Worm (Caenorhabditis elegans): Measurements from ENCODE around the gene yju-2.

DNA sequence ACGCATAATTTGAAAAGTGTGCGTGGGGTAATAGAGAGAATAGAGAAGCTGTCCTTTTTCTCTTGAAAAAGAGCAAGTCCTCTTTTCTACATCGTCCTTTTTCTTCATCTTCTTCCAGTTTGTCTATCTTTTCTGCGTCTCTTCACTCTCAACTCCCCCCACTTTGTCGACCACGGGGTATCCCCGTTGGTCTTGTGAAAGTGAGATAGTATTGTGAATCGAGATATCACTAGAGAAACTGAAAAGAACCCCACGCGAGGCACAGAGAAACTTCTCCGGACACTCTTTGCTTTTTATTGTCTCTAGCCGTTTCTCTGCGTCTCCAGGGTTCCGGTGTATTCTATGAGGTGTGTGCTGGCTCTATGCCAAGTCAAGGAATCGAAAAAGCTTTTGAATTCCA, 28.5 kb upstream of the yju-2 start:
- 0 out of 2 replicates have a peak, but pooled peaks have one; percentile 19 for TF ChIP-seq C17E4.6 (GFP tag; IDR thresholded peaks at IDR 0.05)
- peak; percentile 94 for TF ChIP-seq atf-7 (tag; optimal IDR thresholded peaks at IDR 0.05)
- TF ChIP-seq nhr-27 (tag; optimal IDR thresholded peaks at IDR 0.05), result no peak
- TF ChIP-seq egl-44 (GFP tag; IDR thresholded peaks at IDR 0.05), result no peak
- no peak for TF ChIP-seq ztf-25 (GFP tag; IDR thresholded peaks at IDR 0.05)
- TF ChIP-seq sptf-2 (GFP tag; optimal IDR thresholded peaks at IDR 0.05), result no peak
- TF ChIP-seq rpc-1 (optimal IDR thresholded peaks at IDR 0.05), result no peak
- TF ChIP-seq rpc-1 (tag; optimal IDR thresholded peaks at IDR 0.05), result no peak
- peak in 1 of 3 experiments; percentile 75 for TF ChIP-seq lin-35 (GFP tag; optimal IDR thresholded peaks at IDR 0.05)
- TF ChIP-seq madf-10 (tag; optimal IDR thresholded peaks at IDR 0.05), result peak; percentile 71
- TF ChIP-seq hlh-26 (GFP tag; conservative IDR thresholded peaks at IDR 0.05), result no peak
